Fruit fly (Drosophila melanogaster): ENCODE results near the gene CG13693.

CG13693 gene

dm6 chr2L:221939-222489 is 10.3 kb upstream of the CG13693 start (continued):
- TF ChIP-seq Elba2 (GFP tag; optimal IDR thresholded peaks at IDR 0.05) = no peak
- no peak for TF ChIP-seq CG9817 (tag; optimal IDR thresholded peaks at IDR 0.05)
- TF ChIP-seq mam (GFP tag; optimal IDR thresholded peaks at IDR 0.05) = no peak
- no peak for TF ChIP-seq hkb (optimal IDR thresholded peaks at IDR 0.05)
- no peak for TF ChIP-seq hkb (GFP tag; IDR thresholded peaks at IDR 0.05)
- no peak for TF ChIP-seq Myb (GFP tag; optimal IDR thresholded peaks at IDR 0.05)
- peak in 1 of 2 experiments; percentile 93 for TF ChIP-seq tll (GFP tag; optimal IDR thresholded peaks at IDR 0.05)
- TF ChIP-seq kah (GFP tag; optimal IDR thresholded peaks at IDR 0.05) = peak; percentile 16
- TF ChIP-seq eve (GFP tag; optimal IDR thresholded peaks at IDR 0.05) = no peak
- TF ChIP-seq Lpt (GFP tag; optimal IDR thresholded peaks at IDR 0.05) = no peak
- TF ChIP-seq CG9609 (GFP tag; optimal IDR thresholded peaks at IDR 0.05) = no peak
- TF ChIP-seq Awh (GFP tag; IDR thresholded peaks at IDR 0.05) = no peak
- TF ChIP-seq tx (GFP tag; optimal IDR thresholded peaks at IDR 0.05) = no peak
- peak; percentile 14 for TF ChIP-seq pfk (GFP tag; optimal IDR thresholded peaks at IDR 0.05)
- no peak for TF ChIP-seq h (optimal IDR thresholded peaks at IDR 0.05)
- TF ChIP-seq Dad (GFP tag; optimal IDR thresholded peaks at IDR 0.05) = no peak
- TF ChIP-seq sug (tag; optimal IDR thresholded peaks at IDR 0.05) = peak; percentile 22
- no peak for TF ChIP-seq bsh (GFP tag; optimal IDR thresholded peaks at IDR 0.05)
- no peak for TF ChIP-seq CG34422 (GFP tag; IDR thresholded peaks at IDR 0.05)
- TF ChIP-seq Mrtf (GFP tag; IDR thresholded peaks at IDR 0.05) = no peak
- no peak for TF ChIP-seq cas (GFP tag; IDR thresholded peaks at IDR 0.05)
- TF ChIP-seq Usf (GFP tag; optimal IDR thresholded peaks at IDR 0.05) = no peak
- TF ChIP-seq Ssrp (tag; optimal IDR thresholded peaks at IDR 0.05) = no peak
- peak; percentile 20 for TF ChIP-seq gsb-n (tag; optimal IDR thresholded peaks at IDR 0.05)
- no peak for TF ChIP-seq CG8944 (GFP tag; optimal IDR thresholded peaks at IDR 0.05)
- TF ChIP-seq gfzf (GFP tag; optimal IDR thresholded peaks at IDR 0.05) = no peak
- TF ChIP-seq Pdp1 (GFP tag; optimal IDR thresholded peaks at IDR 0.05) = peak in 1 of 2 experiments; percentile 9
- TF ChIP-seq psq (GFP tag; optimal IDR thresholded peaks at IDR 0.05) = peak; percentile 43
- peak; percentile 43 for TF ChIP-seq Jarid2 (GFP tag; optimal IDR thresholded peaks at IDR 0.05)
- TF ChIP-seq lmd (GFP tag; IDR thresholded peaks at IDR 0.05) = no peak
- no peak for TF ChIP-seq hth (optimal IDR thresholded peaks at IDR 0.05)
- TF ChIP-seq Six4 (GFP tag; optimal IDR thresholded peaks at IDR 0.05) = no peak
- TF ChIP-seq CG2875 (GFP tag; optimal IDR thresholded peaks at IDR 0.05) = no peak
- TF ChIP-seq CTCF (GFP tag; optimal IDR thresholded peaks at IDR 0.05) = no peak
- TF ChIP-seq CG16813 (GFP tag; IDR thresholded peaks at IDR 0.05; ENCODE audit: partially characterized antibody) = no peak; the same call in 2 of the 3 replicates
- TF ChIP-seq CG4360 (GFP tag; IDR thresholded peaks at IDR 0.05) = peak; percentile 29; the same call in 1 of the 2 replicates
- no peak for TF ChIP-seq exex (tag; optimal IDR thresholded peaks at IDR 0.05)
- TF ChIP-seq NC2α (GFP tag; optimal IDR thresholded peaks at IDR 0.05) = peak; percentile 12
- TF ChIP-seq jumu (GFP tag; optimal IDR thresholded peaks at IDR 0.05) = no peak
- TF ChIP-seq GATAe (GFP tag; conservative IDR thresholded peaks at IDR 0.05) = no peak
- no peak for TF ChIP-seq CG7987 (GFP tag; optimal IDR thresholded peaks at IDR 0.05)
- no peak for TF ChIP-seq CG11398 (GFP tag; optimal IDR thresholded peaks at IDR 0.05)
- TF ChIP-seq croc (GFP tag; conservative IDR thresholded peaks at IDR 0.05) = no peak
- TF ChIP-seq Dref (GFP tag; IDR thresholded peaks at IDR 0.05) = no peak
- peak; percentile 27 for TF ChIP-seq sd (tag; optimal IDR thresholded peaks at IDR 0.05)
- TF ChIP-seq Dip3 (GFP tag; optimal IDR thresholded peaks at IDR 0.05) = no peak
- peak; percentile 10 for TF ChIP-seq CG6765 (GFP tag; optimal IDR thresholded peaks at IDR 0.05)
- TF ChIP-seq Oaz (GFP tag; IDR thresholded peaks at IDR 0.05) = no peak
- no peak for TF ChIP-seq CG2129 (GFP tag; IDR thresholded peaks at IDR 0.05; ENCODE audit: partially characterized antibody)
- no peak for TF ChIP-seq CG1233 (GFP tag; optimal IDR thresholded peaks at IDR 0.05)
- TF ChIP-seq MTF-1 (GFP tag; optimal IDR thresholded peaks at IDR 0.05; ENCODE audit: borderline replicate concordance) = no peak
- no peak for TF ChIP-seq CG1792 (GFP tag; optimal IDR thresholded peaks at IDR 0.05)
- no peak for TF ChIP-seq CG10366 (GFP tag; IDR thresholded peaks at IDR 0.05)

Measured in whole organism, embryonic.